Fruit fly (Drosophila melanogaster) whole organism, embryonic: Measurements from ENCODE around the gene CG10208.
A peak's percentile ranks its signal among the peaks of the same experiment; 100 is the strongest.

ENCODE experiments used
- ATbp ChIP-seq: fragments of 200-800 bp; sonication (Bioruptor generic); optimal IDR thresholded peaks from 2 replicates; lab custom pipeline; 2017; ENCODE audit warnings: missing biosample characterization, mild to moderate bottlenecking, missing genetic modification characterization, missing genetic modification reagents
- CG10565 ChIP-seq: fragments of 200-800 bp; sonication (Bioruptor generic); optimal IDR thresholded peaks from 3 replicates; lab custom pipeline; 2016; ENCODE audit warnings: missing biosample characterization, mild to moderate bottlenecking, missing genetic modification characterization
- CG11695 ChIP-seq: fragments of 200-800 bp; sonication (Bioruptor generic); IDR thresholded peaks from 3 replicates; pipeline ENCODE4 v1.3.6; 2022; ENCODE audit warnings: missing biosample characterization, missing genetic modification characterization
- CG15011 ChIP-seq: fragments of 200-800 bp; sonication (Bioruptor generic); optimal IDR thresholded peaks from 3 replicates; lab custom pipeline; 2018; ENCODE audit warnings: missing biosample characterization, mild to moderate bottlenecking, missing genetic modification characterization
- CG16815 ChIP-seq: fragments of 200-800 bp; sonication (Bioruptor generic); optimal IDR thresholded peaks from 3 replicates; lab custom pipeline; 2017; ENCODE audit warnings: missing biosample characterization, mild to moderate bottlenecking, missing genetic modification characterization
- CG17568 ChIP-seq: fragments of 200-800 bp; sonication (Bioruptor generic); optimal IDR thresholded peaks from 2 replicates; lab custom pipeline; 2018; ENCODE audit warnings: missing biosample characterization, mild to moderate bottlenecking, missing genetic modification characterization, moderate library complexity
- CG2199 ChIP-seq: fragments of 200-800 bp; sonication (Bioruptor generic); IDR thresholded peaks from 3 replicates; pipeline ENCODE4 v1.3.6; 2022; ENCODE audit warnings: missing biosample characterization, missing genetic modification characterization
- CG2889 ChIP-seq: fragments of 200-800 bp; sonication (Bioruptor generic); IDR thresholded peaks from 3 replicates; pipeline ENCODE4 v1.3.6; 2022; ENCODE audit warnings: missing biosample characterization, missing genetic modification characterization
- CG34376 ChIP-seq: fragments of 200-800 bp; sonication (Bioruptor generic); optimal IDR thresholded peaks from 2 replicates; lab custom pipeline; 2018; ENCODE audit warnings: missing biosample characterization, mild to moderate bottlenecking, missing genetic modification characterization
- CG42726 ChIP-seq: fragments of 200-800 bp; sonication (Bioruptor generic); IDR thresholded peaks from 2 replicates; pipeline ENCODE4 v1.3.6; 2022; ENCODE audit warnings: missing biosample characterization, missing genetic modification characterization; ENCODE audit not compliant: partially characterized antibody
- CG5953 ChIP-seq: fragments of 200-800 bp; sonication (Bioruptor generic); IDR thresholded peaks from 2 replicates; pipeline ENCODE4 v1.3.6; 2022; ENCODE audit warnings: missing biosample characterization, missing genetic modification characterization
- CG7372 ChIP-seq: fragments of 200-800 bp; sonication (Bioruptor generic); IDR thresholded peaks from 2 replicates; pipeline ENCODE4 v1.3.6; 2022; ENCODE audit warnings: missing biosample characterization, missing genetic modification characterization
- CG7556 ChIP-seq: fragments of 200-800 bp; sonication (Bioruptor generic); optimal IDR thresholded peaks from 2 replicates; lab custom pipeline; 2017; ENCODE audit warnings: missing biosample characterization, mild to moderate bottlenecking, missing genetic modification characterization
- CG9817 ChIP-seq: fragments of 200-800 bp; sonication (Bioruptor generic); optimal IDR thresholded peaks from 2 replicates; lab custom pipeline; 2018; ENCODE audit warnings: missing biosample characterization, mild to moderate bottlenecking, missing genetic modification characterization, moderate library complexity
- Dbx ChIP-seq: fragments of 200-800 bp; sonication (Bioruptor generic); IDR thresholded peaks from 3 replicates; pipeline ENCODE4 v1.3.6; 2022; ENCODE audit warnings: missing biosample characterization, missing genetic modification characterization
- Drgx ChIP-seq: fragments of 200-800 bp; sonication (Bioruptor generic); IDR thresholded peaks from 2 replicates; pipeline ENCODE4 v1.3.6; 2022; ENCODE audit warnings: missing biosample characterization, missing genetic modification characterization
- GATAe ChIP-seq: fragments of 200-800 bp; sonication (Bioruptor generic); conservative IDR thresholded peaks from 2 replicates; pipeline ENCODE4 v1.3.6; 2022; ENCODE audit warnings: missing biosample characterization, missing genetic modification characterization
- HLH54F ChIP-seq: fragments of 200-800 bp; sonication (Bioruptor generic); optimal IDR thresholded peaks from 3 replicates; lab custom pipeline; 2016; ENCODE audit warnings: missing biosample characterization, missing genetic modification characterization
- Hmr ChIP-seq: fragments of 200-800 bp; sonication (Bioruptor generic); optimal IDR thresholded peaks from 3 replicates; lab custom pipeline; 2017; ENCODE audit warnings: mild to moderate bottlenecking, missing biosample characterization, missing genetic modification reagents, missing genetic modification characterization
- MESR4 ChIP-seq: fragments of 200-800 bp; sonication (Bioruptor generic); optimal IDR thresholded peaks from 2 replicates; lab custom pipeline; 2018; ENCODE audit warnings: missing biosample characterization, mild to moderate bottlenecking, missing genetic modification characterization, moderate library complexity
- Mrtf ChIP-seq: fragments of 200-800 bp; sonication (Bioruptor generic); IDR thresholded peaks from 3 replicates; pipeline ENCODE4 v1.3.6; 2022; ENCODE audit warnings: missing biosample characterization, missing genetic modification characterization
- NC2α ChIP-seq: fragments of 200-800 bp; sonication (Bioruptor generic); optimal IDR thresholded peaks from 2 replicates; lab custom pipeline; 2016; ENCODE audit warnings: missing biosample characterization, missing genetic modification characterization
- Oli ChIP-seq: fragments of 200-800 bp; sonication (Bioruptor generic); optimal IDR thresholded peaks from 2 replicates; lab custom pipeline; 2018; ENCODE audit warnings: missing biosample characterization, mild to moderate bottlenecking, missing genetic modification characterization, moderate library complexity
- Ptx1 ChIP-seq: fragments of 200-800 bp; sonication (Bioruptor generic); IDR thresholded peaks from 2 replicates; pipeline ENCODE4 v1.3.6; 2022; ENCODE audit warnings: missing biosample characterization, missing genetic modification characterization
- Side ChIP-seq: fragments of 200-800 bp; sonication (Bioruptor generic); optimal IDR thresholded peaks from 2 replicates; lab custom pipeline; 2016; ENCODE audit warnings: missing biosample characterization, missing genetic modification characterization
- Sox100B ChIP-seq: fragments of 200-800 bp; sonication (Bioruptor generic); optimal IDR thresholded peaks from 3 replicates; lab custom pipeline; 2018; ENCODE audit warnings: missing biosample characterization, mild to moderate bottlenecking, missing genetic modification characterization
- Sox102F ChIP-seq: fragments of 200-800 bp; sonication (Bioruptor generic); optimal IDR thresholded peaks from 2 replicates; lab custom pipeline; 2018; ENCODE audit warnings: missing biosample characterization, mild to moderate bottlenecking, missing genetic modification characterization, moderate library complexity
- Xrp1 ChIP-seq: fragments of 200-800 bp; sonication (Bioruptor generic); IDR thresholded peaks from 2 replicates; pipeline ENCODE4 v1.3.6; 2022; ENCODE audit warnings: missing biosample characterization, missing genetic modification characterization
- br ChIP-seq: fragments of >200 bp; optimal IDR thresholded peaks from 2 replicates; lab custom pipeline; 2017
- chinmo ChIP-seq: fragments of 200-800 bp; sonication (Bioruptor generic); IDR thresholded peaks from 4 replicates; pipeline ENCODE4 v1.3.6; 2022; ENCODE audit warnings: missing biosample characterization, missing genetic modification characterization; ENCODE audit not compliant: partially characterized antibody
- chm ChIP-seq: fragments of 200-800 bp; sonication (Bioruptor generic); IDR thresholded peaks from 2 replicates; pipeline ENCODE4 v1.3.6; 2022; ENCODE audit warnings: missing biosample characterization, missing genetic modification characterization
- chn ChIP-seq: fragments of 200-800 bp; sonication (Bioruptor generic); optimal IDR thresholded peaks from 2 replicates; lab custom pipeline; 2016; ENCODE audit warnings: missing biosample characterization, missing genetic modification characterization
- ci ChIP-seq: fragments of 200-800 bp; sonication (Bioruptor generic); IDR thresholded peaks from 3 replicates; pipeline ENCODE4 v1.3.6; 2022; ENCODE audit warnings: missing biosample characterization, missing genetic modification characterization
- cwo ChIP-seq: fragments of 200-800 bp; sonication (Bioruptor generic); optimal IDR thresholded peaks from 3 replicates; lab custom pipeline; 2017; ENCODE audit warnings: missing biosample characterization, missing genetic modification characterization, mild to moderate bottlenecking, moderate library complexity, missing genetic modification reagents
- dmrt99B ChIP-seq: fragments of 200-800 bp; sonication (Bioruptor generic); optimal IDR thresholded peaks from 2 replicates; lab custom pipeline; 2018; ENCODE audit warnings: missing biosample characterization, mild to moderate bottlenecking, missing genetic modification characterization, moderate library complexity
- fd3F ChIP-seq: fragments of 200-800 bp; sonication (Bioruptor generic); optimal IDR thresholded peaks from 2 replicates; lab custom pipeline; 2018; ENCODE audit warnings: missing biosample characterization, mild to moderate bottlenecking, missing genetic modification characterization, moderate library complexity
- gsb-n ChIP-seq: fragments of 200-800 bp; sonication (Bioruptor generic); optimal IDR thresholded peaks from 3 replicates; lab custom pipeline; 2018; ENCODE audit warnings: missing biosample characterization, mild to moderate bottlenecking, missing genetic modification characterization
- inv ChIP-seq: fragments of 200-800 bp; sonication (Bioruptor generic); IDR thresholded peaks from 2 replicates; pipeline ENCODE4 v1.3.6; 2022; ENCODE audit warnings: missing biosample characterization, missing genetic modification characterization; ENCODE audit not compliant: partially characterized antibody
- jumu ChIP-seq: fragments of 200-800 bp; sonication (Bioruptor generic); optimal IDR thresholded peaks from 3 replicates; lab custom pipeline; 2016; ENCODE audit warnings: missing biosample characterization, missing genetic modification characterization
- ken ChIP-seq: fragments of 200-800 bp; sonication (Bioruptor generic); IDR thresholded peaks from 3 replicates; pipeline ENCODE4 v1.3.6; 2022; ENCODE audit warnings: missing biosample characterization, missing genetic modification characterization
- knrl ChIP-seq: fragments of 200-800 bp; sonication (Bioruptor generic); IDR thresholded peaks from 3 replicates; pipeline ENCODE4 v1.3.6; 2022; ENCODE audit warnings: missing biosample characterization, missing genetic modification characterization; ENCODE audit not compliant: partially characterized antibody
- lbe ChIP-seq: fragments of 200-800 bp; sonication (Bioruptor generic); optimal IDR thresholded peaks from 2 replicates; lab custom pipeline; 2016; ENCODE audit warnings: missing biosample characterization, mild to moderate bottlenecking, missing genetic modification characterization
- lov ChIP-seq, 2 experiments: fragments of 200-800 bp in 1 of 2; fragments of >200 bp in 1 of 2; sonication (Bioruptor generic) in 1 of 2; IDR thresholded peaks in 1 of 2; optimal IDR thresholded peaks in 1 of 2; 2 replicates in 1 of 2; 3 replicates in 1 of 2; pipeline versions ENCODE4 v1.3.6 to Lab custom; 2017 to 2022; ENCODE audit warnings: missing biosample characterization in 1 of 2, missing genetic modification characterization in 1 of 2
- pnt ChIP-seq: fragments of 200-800 bp; sonication (Bioruptor generic); optimal IDR thresholded peaks from 3 replicates; lab custom pipeline; 2016; ENCODE audit warnings: missing biosample characterization, missing genetic modification characterization
- salm ChIP-seq: fragments of 200-800 bp; sonication (Bioruptor generic); optimal IDR thresholded peaks from 2 replicates; lab custom pipeline; 2018; ENCODE audit warnings: missing biosample characterization, mild to moderate bottlenecking, missing genetic modification characterization
- sens-2 ChIP-seq: fragments of 200-800 bp; sonication (Bioruptor generic); IDR thresholded peaks from 2 replicates; pipeline ENCODE4 v1.3.6; 2022; ENCODE audit warnings: missing biosample characterization, missing genetic modification characterization
- so ChIP-seq: fragments of 200-800 bp; sonication (Bioruptor generic); IDR thresholded peaks from 3 replicates; pipeline ENCODE4 v1.3.6; 2022; ENCODE audit warnings: missing biosample characterization, missing genetic modification characterization
- tx ChIP-seq: fragments of 200-800 bp; sonication (Bioruptor generic); optimal IDR thresholded peaks from 2 replicates; lab custom pipeline; 2016; ENCODE audit warnings: missing biosample characterization, missing genetic modification characterization
- usp ChIP-seq: fragments of >200 bp; optimal IDR thresholded peaks from 2 replicates; lab custom pipeline; 2017; ENCODE audit warnings: missing biosample characterization, missing genetic modification characterization
- yki ChIP-seq: fragments of >200 bp; optimal IDR thresholded peaks from 3 replicates; lab custom pipeline; 2018

The CG10208 gene

dm6 chr3R:23734573-23735404, 39.1 kb downstream of the CG10208 start (continued):
- TF ChIP-seq knrl (GFP tag; lab: Robert Waterston, UW): no peak
- TF ChIP-seq CG42726: no peak
- TF ChIP-seq CG9817 (tag; lab: Kevin White, UChicago): no peak
- no peak for TF ChIP-seq salm (tag; lab: Kevin White, UChicago)
- TF ChIP-seq Mrtf (GFP tag; lab: Robert Waterston, UW): no peak
- peak; percentile 13; the same call in 1 of the 3 replicates for TF ChIP-seq CG11695 (GFP tag; lab: Robert Waterston, UW)
- 0 out of 4 replicates have a peak, but pooled peaks have one; percentile 54 for TF ChIP-seq chinmo (GFP tag; lab: Robert Waterston, UW)
- TF ChIP-seq fd3F: no peak
- TF ChIP-seq lbe (GFP tag; lab: Kevin White, UChicago): no peak
- TF ChIP-seq sens-2 (GFP tag; lab: Robert Waterston, UW): no peak
- no peak for TF ChIP-seq Hmr (GFP tag; lab: Kevin White, UChicago)
- TF ChIP-seq CG17568 (GFP tag; lab: Kevin White, UChicago): no peak
- TF ChIP-seq ken (GFP tag; lab: Robert Waterston, UW): no peak
- TF ChIP-seq chn (GFP tag; lab: Kevin White, UChicago): no peak
- TF ChIP-seq CG15011 (GFP tag; lab: Kevin White, UChicago): no peak
- TF ChIP-seq CG2199 (GFP tag; lab: Robert Waterston, UW): 0 out of 3 replicates have a peak, but pooled peaks have one; percentile 63
- no peak for TF ChIP-seq so (GFP tag; lab: Robert Waterston, UW)
- TF ChIP-seq Drgx: peak; percentile 67
- peak; percentile 41 for TF ChIP-seq Sox100B (GFP tag; lab: Kevin White, UChicago)
- TF ChIP-seq Ptx1 (GFP tag; lab: Robert Waterston, UW): no peak
- TF ChIP-seq chm (GFP tag; lab: Robert Waterston, UW): no peak
- no peak for TF ChIP-seq Dbx (GFP tag; lab: Robert Waterston, UW)
- peak; percentile 40; the same call in 1 of the 3 replicates for TF ChIP-seq ci (GFP tag; lab: Robert Waterston, UW)
- TF ChIP-seq gsb-n (tag; lab: Kevin White, UChicago): no peak
- TF ChIP-seq CG34376 (GFP tag; lab: Kevin White, UChicago): no peak
- no peak for TF ChIP-seq CG16815 (GFP tag; lab: Kevin White, UChicago)
- no peak for TF ChIP-seq jumu (GFP tag; lab: Kevin White, UChicago)
- no peak for TF ChIP-seq cwo
- TF ChIP-seq Oli (tag; lab: Kevin White, UChicago): peak; percentile 27
- TF ChIP-seq HLH54F (GFP tag; lab: Kevin White, UChicago): no peak
- no peak for TF ChIP-seq MESR4 (GFP tag; lab: Kevin White, UChicago)
- TF ChIP-seq CG10565: no peak
- no peak for TF ChIP-seq NC2α (GFP tag; lab: Kevin White, UChicago)
- TF ChIP-seq ATbp (GFP tag; lab: Kevin White, UChicago): peak; percentile 40
- 0 out of 2 replicates have a peak, but pooled peaks have one; percentile 35 for TF ChIP-seq CG5953
- TF ChIP-seq inv (GFP tag; lab: Robert Waterston, UW): no peak
- TF ChIP-seq CG7556 (GFP tag; lab: Kevin White, UChicago): peak; percentile 1
- TF ChIP-seq Side (GFP tag; lab: Kevin White, UChicago): no peak
- no peak for TF ChIP-seq GATAe (GFP tag; lab: Robert Waterston, UW)
- no peak for TF ChIP-seq pnt (GFP tag; lab: Kevin White, UChicago)
- no peak for TF ChIP-seq CG7372 (GFP tag; lab: Robert Waterston, UW)
- TF ChIP-seq Sox102F (GFP tag; lab: Kevin White, UChicago): peak; percentile 48
- no peak for TF ChIP-seq lov (optimal IDR thresholded peaks at IDR 0.05; lab: Kevin White, UChicago)
- TF ChIP-seq lov (GFP tag; IDR thresholded peaks at IDR 0.05; lab: Robert Waterston, UW): no peak
- no peak for TF ChIP-seq usp (GFP tag; lab: Kevin White, UChicago)
- peak; percentile 73 for TF ChIP-seq dmrt99B (tag; lab: Kevin White, UChicago)
- TF ChIP-seq tx (GFP tag; lab: Kevin White, UChicago): no peak
- no peak for TF ChIP-seq CG2889
- TF ChIP-seq yki (lab: Kevin White, UChicago): no peak
- TF ChIP-seq br (lab: Kevin White, UChicago): no peak
- TF ChIP-seq Xrp1 (GFP tag; lab: Robert Waterston, UW): no peak
